Worm (Caenorhabditis elegans): ENCODE measurements around the gene frm-10.

DNA sequence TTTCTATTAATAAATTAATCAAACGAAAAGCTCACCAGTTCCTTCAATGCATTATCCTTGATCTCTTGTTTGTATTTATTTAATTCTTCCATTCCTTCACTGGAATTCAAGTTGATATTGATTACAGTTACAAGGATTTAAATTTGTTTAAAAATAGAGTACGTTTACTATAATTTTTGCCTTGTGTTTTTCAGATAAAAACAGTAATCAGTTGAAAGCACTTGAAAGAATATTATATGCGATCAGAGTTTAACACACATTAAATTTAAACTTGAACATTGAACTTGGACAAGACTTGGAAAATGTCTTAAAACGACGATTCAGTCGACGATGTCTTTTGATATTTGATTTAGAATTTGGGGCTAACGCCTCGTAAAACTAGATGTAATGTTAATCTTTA lies 45.5 kb upstream of the frm-10 start, which contains the start of gene F53F1.6:
- TF ChIP-seq elt-2 (tag; optimal IDR thresholded peaks at IDR 0.05) (no peak), C38D4.7 (GFP tag; optimal IDR thresholded peaks at IDR 0.05) (no peak), fax-1 (tag; optimal IDR thresholded peaks at IDR 0.05) (no peak), syd-9 (tag; optimal IDR thresholded peaks at IDR 0.05) (no peak), ama-1 (optimal IDR thresholded peaks at IDR 0.05) (no peak), nhr-11 (tag; optimal IDR thresholded peaks at IDR 0.05) (no peak)
